Worm (Caenorhabditis elegans): ENCODE measurements around the gene irld-57.
A peak's percentile ranks its signal among the peaks of the same experiment; 100 is the strongest.

Gene irld-57

ce11 chrV:15718562-15718961 is 7.9 kb downstream of the irld-57 start, which contains the start of gene Y6E2A.5:
Y6E2A.5 (minus strand) TSS chrV:15718662.
- no peak for TF ChIP-seq fos-1 (tag; optimal IDR thresholded peaks at IDR 0.05)
- TF ChIP-seq unc-62 (GFP tag; optimal IDR thresholded peaks at IDR 0.05) = no peak
- TF ChIP-seq elt-1 (tag; optimal IDR thresholded peaks at IDR 0.05) = no peak
- TF ChIP-seq nhr-237 (tag; optimal IDR thresholded peaks at IDR 0.05) = no peak
- no peak for TF ChIP-seq nhr-67 (tag; optimal IDR thresholded peaks at IDR 0.05)
- TF ChIP-seq jun-1 (tag; optimal IDR thresholded peaks at IDR 0.05) = no peak
- no peak for TF ChIP-seq daf-12 (tag; optimal IDR thresholded peaks at IDR 0.05)
- peak; percentile 1 for TF ChIP-seq pqm-1 (tag; optimal IDR thresholded peaks at IDR 0.05)
- no peak for TF ChIP-seq egl-5 (tag; optimal IDR thresholded peaks at IDR 0.05)

- TF ChIP-seq nhr-67 (tag; optimal IDR thresholded peaks at IDR 0.05) (no peak), nhr-23 (tag; optimal IDR thresholded peaks at IDR 0.05) (no peak), tbx-2 (tag; optimal IDR thresholded peaks at IDR 0.05) (no peak), lin-15B (tag; optimal IDR thresholded peaks at IDR 0.05) (no peak), elt-3 (tag; optimal IDR thresholded peaks at IDR 0.05) (no peak), pqm-1 (tag; optimal IDR thresholded peaks at IDR 0.05) (no peak), lin-39 (tag; optimal IDR thresholded peaks at IDR 0.05) (no peak), unc-39 (tag; optimal IDR thresholded peaks at IDR 0.05) (no peak), elt-1 (tag; optimal IDR thresholded peaks at IDR 0.05) (no peak), ama-1 (optimal IDR thresholded peaks at IDR 0.05) (no peak), elt-2 (tag; optimal IDR thresholded peaks at IDR 0.05) (no peak), zag-1 (tag; optimal IDR thresholded peaks at IDR 0.05) (no peak), sea-2 (GFP tag; optimal IDR thresholded peaks at IDR 0.05) (no peak), ceh-28 (tag; optimal IDR thresholded peaks at IDR 0.05) (no peak), nhr-43 (tag; optimal IDR thresholded peaks at IDR 0.05; ENCODE audit: poor library complexity, severe bottlenecking) (no peak), nhr-76 (tag; optimal IDR thresholded peaks at IDR 0.05) (no peak)
These were observed 9.8 kb downstream of the irld-57 start, which contains the start of gene Y6E2A.4 for ce11 chrV:15716679-15717078. Y6E2A.4 (minus strand) TSS chrV:15716779.

- TF ChIP-seq pha-4 (tag; optimal IDR thresholded peaks at IDR 0.05) = no peak
- TF ChIP-seq pqm-1 (tag; optimal IDR thresholded peaks at IDR 0.05) = no peak
- no peak for TF ChIP-seq nhr-28 (tag; optimal IDR thresholded peaks at IDR 0.05)
- no peak for TF ChIP-seq hmg-11 (tag; optimal IDR thresholded peaks at IDR 0.05)
- no peak for TF ChIP-seq lin-39 (tag; optimal IDR thresholded peaks at IDR 0.05)
- no peak for TF ChIP-seq nhr-76 (tag; optimal IDR thresholded peaks at IDR 0.05)
- no peak for TF ChIP-seq jun-1 (tag; optimal IDR thresholded peaks at IDR 0.05)
- TF ChIP-seq nhr-67 (tag; optimal IDR thresholded peaks at IDR 0.05) = no peak
- TF ChIP-seq zag-1 (tag; optimal IDR thresholded peaks at IDR 0.05) = no peak
- TF ChIP-seq ceh-16 (tag; optimal IDR thresholded peaks at IDR 0.05) = no peak
These were observed 10.9 kb downstream of the irld-57 start for ce11 chrV:15715636-15716035.

ce11 chrV:15712385-15712784 is 14.1 kb downstream of the irld-57 start:
- TF ChIP-seq lsy-12 (tag; optimal IDR thresholded peaks at IDR 0.05) (no peak), unc-39 (tag; optimal IDR thresholded peaks at IDR 0.05) (no peak), pqm-1 (tag; optimal IDR thresholded peaks at IDR 0.05) (peak; percentile 34), elt-2 (tag; optimal IDR thresholded peaks at IDR 0.05) (peak; percentile 11)

- TF ChIP-seq ama-1 (optimal IDR thresholded peaks at IDR 0.05) (no peak), mdl-1 (tag; optimal IDR thresholded peaks at IDR 0.05) (no peak), nfya-1 (tag; optimal IDR thresholded peaks at IDR 0.05; ENCODE audit: insufficient read depth) (no peak), aly-2 (tag; optimal IDR thresholded peaks at IDR 0.05) (no peak), nhr-23 (tag; optimal IDR thresholded peaks at IDR 0.05) (no peak), lin-15B (tag; optimal IDR thresholded peaks at IDR 0.05) (no peak), fos-1 (tag; optimal IDR thresholded peaks at IDR 0.05) (no peak), tbx-2 (tag; optimal IDR thresholded peaks at IDR 0.05) (no peak), nhr-28 (tag; optimal IDR thresholded peaks at IDR 0.05) (no peak), nhr-25 (tag; optimal IDR thresholded peaks at IDR 0.05) (no peak), elt-3 (tag; optimal IDR thresholded peaks at IDR 0.05) (no peak), eor-1 (tag; optimal IDR thresholded peaks at IDR 0.05) (no peak), ceh-16 (tag; optimal IDR thresholded peaks at IDR 0.05) (no peak), ceh-28 (tag; optimal IDR thresholded peaks at IDR 0.05) (no peak), pha-4 (tag; optimal IDR thresholded peaks at IDR 0.05) (no peak), ZK546.5 (tag; optimal IDR thresholded peaks at IDR 0.05) (no peak), hmg-11 (tag; optimal IDR thresholded peaks at IDR 0.05) (no peak), unc-62 (GFP tag; optimal IDR thresholded peaks at IDR 0.05) (no peak), nhr-43 (tag; optimal IDR thresholded peaks at IDR 0.05; ENCODE audit: poor library complexity, severe bottlenecking) (no peak), nhr-77 (tag; optimal IDR thresholded peaks at IDR 0.05) (no peak)
These were observed 14.6 kb downstream of the irld-57 start, which contains the start of gene str-101 for ce11 chrV:15711898-15712297. str-101 (minus strand) TSS chrV:15711998.
